Fruit fly (Drosophila melanogaster): ENCODE measurements around the gene CG7326.

Gene CG7326

DNA sequence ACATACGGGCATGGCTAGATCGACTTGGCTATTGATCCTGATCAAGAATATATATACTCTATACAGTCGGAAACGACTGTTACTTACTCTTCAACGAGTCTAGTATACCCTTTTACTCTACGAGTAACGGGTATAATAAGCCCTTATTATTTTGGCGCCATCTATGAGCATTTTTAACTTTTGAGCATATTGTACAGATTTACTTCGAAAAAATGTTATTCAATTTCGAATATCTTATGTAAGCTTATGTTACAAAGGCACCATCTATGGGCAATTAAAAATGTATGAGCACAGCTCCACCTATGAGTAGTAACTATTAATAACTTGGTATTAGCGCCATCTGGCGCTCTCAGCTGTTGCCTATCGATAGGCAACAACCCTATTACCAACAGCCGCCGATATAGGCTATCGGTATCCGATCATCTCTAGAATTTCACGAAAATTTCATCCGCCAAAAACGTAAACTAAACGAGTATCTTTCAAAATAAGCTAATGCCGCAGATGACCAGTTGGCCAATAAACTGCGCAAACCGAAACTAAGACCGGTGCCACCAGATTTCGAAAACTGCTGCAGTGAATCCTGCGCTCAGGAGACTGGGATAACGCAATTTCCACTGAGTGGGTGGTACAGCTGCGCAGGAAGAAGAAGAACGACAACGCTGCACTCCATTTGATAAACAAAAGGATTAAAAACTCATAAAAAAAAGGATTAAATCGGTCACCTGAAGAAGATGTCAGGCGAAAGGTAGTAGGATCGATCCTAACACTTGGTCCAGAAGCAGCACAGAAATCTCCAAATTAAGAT, 20.1 kb downstream of the CG7326 start, which contains the start of gene htk (continued):
- TF ChIP-seq Usf (GFP tag; optimal IDR thresholded peaks at IDR 0.05): peak; percentile 21
- TF ChIP-seq gsb (GFP tag; IDR thresholded peaks at IDR 0.05): peak; percentile 50
- peak; percentile 77 for TF ChIP-seq vnd (GFP tag; IDR thresholded peaks at IDR 0.05; ENCODE audit: partially characterized antibody)
- no peak for TF ChIP-seq Sox100B (GFP tag; optimal IDR thresholded peaks at IDR 0.05)
- TF ChIP-seq crol (GFP tag; IDR thresholded peaks at IDR 0.05): no peak
- TF ChIP-seq inv (GFP tag; IDR thresholded peaks at IDR 0.05; ENCODE audit: partially characterized antibody): peak; percentile 86
- peak; percentile 81 for TF ChIP-seq sens (GFP tag)
- peak; percentile 39; the same call in 1 of the 2 replicates for TF ChIP-seq CG32772 (GFP tag; IDR thresholded peaks at IDR 0.05)
- TF ChIP-seq CG18476 (GFP tag; optimal IDR thresholded peaks at IDR 0.05): no peak
- peak; percentile 89 for TF ChIP-seq CG13287 (GFP tag; IDR thresholded peaks at IDR 0.05; ENCODE audit: partially characterized antibody)
- TF ChIP-seq toy (GFP tag; IDR thresholded peaks at IDR 0.05): no peak
- no peak for TF ChIP-seq odd (GFP tag; optimal IDR thresholded peaks at IDR 0.05)
- peak; percentile 41 for TF ChIP-seq Six4 (GFP tag; optimal IDR thresholded peaks at IDR 0.05)
- TF ChIP-seq ken (GFP tag; IDR thresholded peaks at IDR 0.05): peak; percentile 68
- TF ChIP-seq CG18262 (tag; optimal IDR thresholded peaks at IDR 0.05): peak; percentile 43
- 0 out of 3 replicates have a peak, but pooled peaks have one; percentile 14 for TF ChIP-seq croc (GFP tag; conservative IDR thresholded peaks at IDR 0.05)
- peak; percentile 66 for TF ChIP-seq ssp (GFP tag; IDR thresholded peaks at IDR 0.05)
- peak; percentile 97 for TF ChIP-seq Med (GFP tag)
- TF ChIP-seq usp (GFP tag; optimal IDR thresholded peaks at IDR 0.05): no peak
- peak; percentile 45 for TF ChIP-seq CG18619 (GFP tag; optimal IDR thresholded peaks at IDR 0.05)
- TF ChIP-seq trh (GFP tag; optimal IDR thresholded peaks at IDR 0.05): peak; percentile 60
- peak; percentile 93 for TF ChIP-seq CG13894 (tag; optimal IDR thresholded peaks at IDR 0.05)
- TF ChIP-seq CG14441 (GFP tag; IDR thresholded peaks at IDR 0.05): peak; percentile 52
- TF ChIP-seq klu (GFP tag; IDR thresholded peaks at IDR 0.05): no peak; the same call in 1 of the 2 replicates
- TF ChIP-seq CG18599 (GFP tag; optimal IDR thresholded peaks at IDR 0.05): peak; percentile 39
- peak; percentile 94; the same call in 3 of the 4 replicates for TF ChIP-seq chinmo (GFP tag; IDR thresholded peaks at IDR 0.05; ENCODE audit: partially characterized antibody)
- TF ChIP-seq Hmr (GFP tag; optimal IDR thresholded peaks at IDR 0.05): peak; percentile 75
- TF ChIP-seq Awh (GFP tag; IDR thresholded peaks at IDR 0.05): peak; percentile 51; the same call in 1 of the 2 replicates
- TF ChIP-seq tll (GFP tag; optimal IDR thresholded peaks at IDR 0.05): no peak
- peak; percentile 50; the same call in 1 of the 2 replicates for TF ChIP-seq CG9215 (GFP tag; IDR thresholded peaks at IDR 0.05)
- peak; percentile 6 for TF ChIP-seq CG11723 (GFP tag; optimal IDR thresholded peaks at IDR 0.05)
- no peak for TF ChIP-seq crc (GFP tag; optimal IDR thresholded peaks at IDR 0.05)
- TF ChIP-seq CG2199 (GFP tag; IDR thresholded peaks at IDR 0.05): peak; percentile 65; the same call in 1 of the 3 replicates
- TF ChIP-seq ac (GFP tag; optimal IDR thresholded peaks at IDR 0.05): no peak
- TF ChIP-seq sna (GFP tag; IDR thresholded peaks at IDR 0.05; ENCODE audit: partially characterized antibody): peak; percentile 75
- peak; percentile 38 for TF ChIP-seq ERR (GFP tag; optimal IDR thresholded peaks at IDR 0.05)
- TF ChIP-seq schlank (tag; optimal IDR thresholded peaks at IDR 0.05): no peak
- TF ChIP-seq Fer1 (GFP tag; optimal IDR thresholded peaks at IDR 0.05): peak; percentile 53
- TF ChIP-seq CG4404 (GFP tag; IDR thresholded peaks at IDR 0.05): no peak
- TF ChIP-seq NC2β (GFP tag; optimal IDR thresholded peaks at IDR 0.05): peak; percentile 78
- TF ChIP-seq CG30020 (tag; optimal IDR thresholded peaks at IDR 0.05): no peak
- TF ChIP-seq NK7.1 (GFP tag; optimal IDR thresholded peaks at IDR 0.05): peak; percentile 25
- no peak for TF ChIP-seq Dfd (GFP tag; optimal IDR thresholded peaks at IDR 0.05)
- peak; percentile 91 for TF ChIP-seq HmgD (GFP tag; optimal IDR thresholded peaks at IDR 0.05)
- TF ChIP-seq CG5953 (GFP tag; IDR thresholded peaks at IDR 0.05): peak; percentile 43; the same call in 1 of the 2 replicates
- TF ChIP-seq gcm (GFP tag; optimal IDR thresholded peaks at IDR 0.05): no peak
- TF ChIP-seq CG10654 (GFP tag; optimal IDR thresholded peaks at IDR 0.05): peak; percentile 65
- no peak for TF ChIP-seq CG8765 (GFP tag; IDR thresholded peaks at IDR 0.05)
- TF ChIP-seq GATAe (GFP tag; conservative IDR thresholded peaks at IDR 0.05): no peak
